Fruit fly (Drosophila melanogaster): ENCODE results near the gene CG7840.

Gene CG7840

dm6 chr2L:8350560-8351171, 45.3 kb downstream of the CG7840 start (continued):
- TF ChIP-seq CG6254 (GFP tag; optimal IDR thresholded peaks at IDR 0.05) (no peak), CG18476 (GFP tag; optimal IDR thresholded peaks at IDR 0.05) (no peak), Hmx (GFP tag; optimal IDR thresholded peaks at IDR 0.05) (no peak), CG13296 (GFP tag; optimal IDR thresholded peaks at IDR 0.05) (peak; percentile 74), dmrt99B (tag; optimal IDR thresholded peaks at IDR 0.05) (peak; percentile 25), CG13424 (tag; optimal IDR thresholded peaks at IDR 0.05) (peak; percentile 31), CG15269 (tag; optimal IDR thresholded peaks at IDR 0.05) (peak; percentile 63), stc (GFP tag; IDR thresholded peaks at IDR 0.05) (no peak), Side (GFP tag; optimal IDR thresholded peaks at IDR 0.05) (peak; percentile 16), dmrt11E (tag; optimal IDR thresholded peaks at IDR 0.05) (no peak), chm (GFP tag; IDR thresholded peaks at IDR 0.05) (no peak), CG4820 (GFP tag; optimal IDR thresholded peaks at IDR 0.05) (no peak), CG3065 (GFP tag; optimal IDR thresholded peaks at IDR 0.05) (no peak), pb (GFP tag; optimal IDR thresholded peaks at IDR 0.05) (no peak), CG6854 (GFP tag; optimal IDR thresholded peaks at IDR 0.05) (peak; percentile 13), CG4282 (GFP tag; optimal IDR thresholded peaks at IDR 0.05) (no peak), CG1233 (GFP tag; optimal IDR thresholded peaks at IDR 0.05) (peak; percentile 44), ftz-f1 (GFP tag; optimal IDR thresholded peaks at IDR 0.05) (peak; percentile 50), salm (tag; optimal IDR thresholded peaks at IDR 0.05) (peak; percentile 39), Antp (GFP tag; optimal IDR thresholded peaks at IDR 0.05) (no peak), mld (GFP tag; IDR thresholded peaks at IDR 0.05; ENCODE audit: partially characterized antibody) (no peak), Bteb2 (GFP tag; optimal IDR thresholded peaks at IDR 0.05) (peak; percentile 30), trh (GFP tag; optimal IDR thresholded peaks at IDR 0.05) (no peak), CG12659 (GFP tag; optimal IDR thresholded peaks at IDR 0.05) (peak; percentile 24), Sry-δ (GFP tag; optimal IDR thresholded peaks at IDR 0.05) (no peak), CG14710 (tag; optimal IDR thresholded peaks at IDR 0.05) (no peak), bab2 (GFP tag; optimal IDR thresholded peaks at IDR 0.05) (no peak), Scr (GFP tag; IDR thresholded peaks at IDR 0.05; ENCODE audit: partially characterized antibody) (no peak), sens (GFP tag) (peak; percentile 55), CG8924 (tag; optimal IDR thresholded peaks at IDR 0.05) (peak; percentile 26), C15 (GFP tag; IDR thresholded peaks at IDR 0.05) (no peak), CG15514 (GFP tag; optimal IDR thresholded peaks at IDR 0.05) (peak; percentile 62), CG9797 (GFP tag; optimal IDR thresholded peaks at IDR 0.05) (no peak), danr (GFP tag; IDR thresholded peaks at IDR 0.05) (no peak), Hey (tag; optimal IDR thresholded peaks at IDR 0.05) (peak; percentile 31), CG14050 (GFP tag; IDR thresholded peaks at IDR 0.05) (no peak; the same call in 2 of the 3 replicates), H2.0 (GFP tag; IDR thresholded peaks at IDR 0.05) (0 out of 2 replicates have a peak, but pooled peaks have one; percentile 8), Bgb (GFP tag; IDR thresholded peaks at IDR 0.05; ENCODE audit: partially characterized antibody) (no peak), exex (tag; optimal IDR thresholded peaks at IDR 0.05) (peak; percentile 88), CG13775 (GFP tag; optimal IDR thresholded peaks at IDR 0.05) (no peak), CG12744 (GFP tag; optimal IDR thresholded peaks at IDR 0.05) (peak; percentile 52), CG18619 (GFP tag; optimal IDR thresholded peaks at IDR 0.05) (peak; percentile 8), CG18599 (GFP tag; optimal IDR thresholded peaks at IDR 0.05) (peak; percentile 62), Adf1 (GFP tag; IDR thresholded peaks at IDR 0.05) (no peak), Sox100B (GFP tag; optimal IDR thresholded peaks at IDR 0.05) (peak; percentile 8), CG17612 (GFP tag; IDR thresholded peaks at IDR 0.05) (no peak), CG12104 (GFP tag; optimal IDR thresholded peaks at IDR 0.05) (no peak), HHEX (GFP tag; optimal IDR thresholded peaks at IDR 0.05) (peak; percentile 61), CG33213 (GFP tag; optimal IDR thresholded peaks at IDR 0.05) (no peak), CG4424 (GFP tag; optimal IDR thresholded peaks at IDR 0.05) (no peak)

Data from whole organism, embryonic.